Worm (Caenorhabditis elegans): Measurements from ENCODE around the gene ncap-1.
A peak's percentile ranks its signal among the peaks of the same experiment; 100 is the strongest.

The ncap-1 gene

ce11 chrII:2920817-2921458, 1.8 kb upstream of the ncap-1 start (continued):
- TF ChIP-seq F13H6.1 (tag; optimal IDR thresholded peaks at IDR 0.05) (peak; percentile 7), nhr-12 (tag; optimal IDR thresholded peaks at IDR 0.05) (no peak), elt-3 (tag; optimal IDR thresholded peaks at IDR 0.05) (no peak), peb-1 (tag; optimal IDR thresholded peaks at IDR 0.05) (no peak), aly-2 (tag; optimal IDR thresholded peaks at IDR 0.05) (no peak), elt-1 (tag; optimal IDR thresholded peaks at IDR 0.05) (no peak), zag-1 (tag; optimal IDR thresholded peaks at IDR 0.05) (no peak), ceh-16 (tag; optimal IDR thresholded peaks at IDR 0.05) (no peak), C34F6.9 (tag; optimal IDR thresholded peaks at IDR 0.05) (peak; percentile 80), R02D3.7 (tag; optimal IDR thresholded peaks at IDR 0.05) (no peak)

- no peak for TF ChIP-seq skn-1 (tag; optimal IDR thresholded peaks at IDR 0.05)
Measured at ce11 chrII:2920234-2920633, 1.1 kb upstream of the ncap-1 start.

- TF ChIP-seq unc-55 (GFP tag; optimal IDR thresholded peaks at IDR 0.05) (peak; percentile 5), ZK546.5 (tag; optimal IDR thresholded peaks at IDR 0.05) (no peak)
Measured at ce11 chrII:2913505-2913904, 5.6 kb downstream of the ncap-1 start, which contains the start of gene ubc-15. TSS of gene ubc-15 (minus strand) at chrII:2913605.

- TF ChIP-seq nhr-129 (tag; optimal IDR thresholded peaks at IDR 0.05): no peak
- TF ChIP-seq nhr-12 (tag; optimal IDR thresholded peaks at IDR 0.05): no peak
- TF ChIP-seq aly-2 (tag; optimal IDR thresholded peaks at IDR 0.05): no peak
- TF ChIP-seq F13H6.1 (tag; optimal IDR thresholded peaks at IDR 0.05): no peak
- no peak for TF ChIP-seq unc-62 (GFP tag; optimal IDR thresholded peaks at IDR 0.05)
- no peak for TF ChIP-seq elt-3 (tag; optimal IDR thresholded peaks at IDR 0.05)
- TF ChIP-seq fos-1 (tag; optimal IDR thresholded peaks at IDR 0.05): no peak
Measured at ce11 chrII:2903748-2904147, 15.4 kb downstream of the ncap-1 start.

ce11 chrII:2901158-2901557, 18.0 kb downstream of the ncap-1 start:
- no peak for TF ChIP-seq nhr-129 (tag; optimal IDR thresholded peaks at IDR 0.05)
- TF ChIP-seq aly-2 (tag; optimal IDR thresholded peaks at IDR 0.05): no peak
- TF ChIP-seq alr-1 (tag; optimal IDR thresholded peaks at IDR 0.05): no peak
- TF ChIP-seq unc-62 (GFP tag; optimal IDR thresholded peaks at IDR 0.05): no peak
- no peak for TF ChIP-seq skn-1 (tag; optimal IDR thresholded peaks at IDR 0.05)
- TF ChIP-seq sma-3 (GFP tag; optimal IDR thresholded peaks at IDR 0.05): no peak
- TF ChIP-seq ceh-82 (tag; optimal IDR thresholded peaks at IDR 0.05): no peak
- no peak for TF ChIP-seq unc-55 (GFP tag; optimal IDR thresholded peaks at IDR 0.05)
- no peak for TF ChIP-seq blmp-1 (tag; optimal IDR thresholded peaks at IDR 0.05; ENCODE audit: insufficient read depth)
- no peak for TF ChIP-seq mab-5 (tag; optimal IDR thresholded peaks at IDR 0.05)
- TF ChIP-seq lin-39 (tag; optimal IDR thresholded peaks at IDR 0.05): no peak
- TF ChIP-seq ceh-16 (tag; optimal IDR thresholded peaks at IDR 0.05): no peak
- no peak for TF ChIP-seq zag-1 (tag; optimal IDR thresholded peaks at IDR 0.05)
- no peak for TF ChIP-seq ztf-4 (tag; optimal IDR thresholded peaks at IDR 0.05)

- TF ChIP-seq F13H6.1 (tag; optimal IDR thresholded peaks at IDR 0.05): no peak
- TF ChIP-seq peb-1 (tag; optimal IDR thresholded peaks at IDR 0.05): no peak
- no peak for TF ChIP-seq sma-9 (GFP tag; optimal IDR thresholded peaks at IDR 0.05)
- no peak for TF ChIP-seq sma-9 (tag; optimal IDR thresholded peaks at IDR 0.05)
- TF ChIP-seq alr-1 (tag; optimal IDR thresholded peaks at IDR 0.05): no peak
- TF ChIP-seq unc-62 (GFP tag; optimal IDR thresholded peaks at IDR 0.05): no peak
- TF ChIP-seq nhr-25 (tag; optimal IDR thresholded peaks at IDR 0.05): no peak
- no peak for TF ChIP-seq elt-1 (tag; optimal IDR thresholded peaks at IDR 0.05)
- no peak for TF ChIP-seq lin-11 (tag; optimal IDR thresholded peaks at IDR 0.05)
Measured at ce11 chrII:2900248-2900647, 18.9 kb downstream of the ncap-1 start, which contains the start of gene ubc-26. TSS of gene ubc-26 (minus strand) at chrII:2900348.

ce11 chrII:2894295-2894694, 24.8 kb downstream of the ncap-1 start, which contains the start of gene sqv-2:
TSS of gene sqv-2 (minus strand) at chrII:2894395.
- TF ChIP-seq ama-1 (optimal IDR thresholded peaks at IDR 0.05): no peak
- TF ChIP-seq nhr-77 (tag; optimal IDR thresholded peaks at IDR 0.05): no peak
- TF ChIP-seq lsy-2 (tag; optimal IDR thresholded peaks at IDR 0.05): no peak
- no peak for TF ChIP-seq dmd-4 (tag; optimal IDR thresholded peaks at IDR 0.05)
- TF ChIP-seq R02D3.7 (tag; optimal IDR thresholded peaks at IDR 0.05): no peak
- TF ChIP-seq unc-62 (GFP tag; optimal IDR thresholded peaks at IDR 0.05): no peak
- no peak for TF ChIP-seq sma-9 (GFP tag; optimal IDR thresholded peaks at IDR 0.05)
- no peak for TF ChIP-seq sma-9 (tag; optimal IDR thresholded peaks at IDR 0.05)
- no peak for TF ChIP-seq Y55F3AM.14 (GFP tag; optimal IDR thresholded peaks at IDR 0.05)
- no peak for TF ChIP-seq nhr-11 (tag; optimal IDR thresholded peaks at IDR 0.05)
- TF ChIP-seq fos-1 (tag; optimal IDR thresholded peaks at IDR 0.05): no peak
- no peak for TF ChIP-seq nhr-23 (tag; optimal IDR thresholded peaks at IDR 0.05)
- TF ChIP-seq nhr-21 (tag; optimal IDR thresholded peaks at IDR 0.05): no peak
